Worm (Caenorhabditis elegans): ENCODE data around the gene mif-2.

DNA sequence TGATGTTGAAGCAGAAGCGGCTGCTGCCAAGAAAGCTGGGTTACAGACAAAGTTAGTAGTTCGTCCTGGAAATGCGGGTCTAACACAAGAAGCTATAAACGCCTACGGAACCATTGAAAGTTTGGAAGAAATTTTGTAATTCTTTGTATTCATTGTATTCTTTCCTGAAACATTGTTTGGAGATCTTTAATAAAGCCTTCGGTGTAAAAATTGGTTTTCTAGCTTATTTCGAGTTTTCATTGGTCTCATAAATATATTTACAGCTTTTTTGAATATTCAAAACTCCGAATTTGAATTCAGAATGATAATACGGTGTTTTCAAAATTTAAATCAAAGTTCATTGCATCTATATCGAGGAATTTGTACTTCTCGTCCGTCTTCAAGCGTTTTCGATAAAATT is 43.4 kb downstream of the mif-2 start, which contains the start of gene F58H1.8:
- TF ChIP-seq snpc-4 (tag; optimal IDR thresholded peaks at IDR 0.05) (no peak), efl-3 (GFP tag; optimal IDR thresholded peaks at IDR 0.05) (no peak), tbx-2 (tag; optimal IDR thresholded peaks at IDR 0.05) (no peak), lir-3 (tag; optimal IDR thresholded peaks at IDR 0.05; ENCODE audit: poor library complexity) (no peak), zag-1 (tag; optimal IDR thresholded peaks at IDR 0.05) (no peak), pag-3 (tag; optimal IDR thresholded peaks at IDR 0.05; ENCODE audit: borderline replicate concordance, insufficient read depth) (no peak), nhr-28 (tag; optimal IDR thresholded peaks at IDR 0.05) (no peak), pax-3 (tag; optimal IDR thresholded peaks at IDR 0.05) (no peak), lsy-2 (tag; optimal IDR thresholded peaks at IDR 0.05) (no peak), snu-23 (GFP tag; optimal IDR thresholded peaks at IDR 0.05) (no peak), nhr-11 (tag; optimal IDR thresholded peaks at IDR 0.05) (no peak)
